Worm (Caenorhabditis elegans) whole organism, mixed stage, embryonic: Measurements from ENCODE around the gene T14B4.20.

Source experiments
- blmp-1 ChIP-seq: fragments of 150-350 bp; optimal IDR thresholded peaks from 2 replicates; lab custom pipeline; 2014; ENCODE audit warnings: missing biosample characterization, missing genetic modification characterization
- ces-1 ChIP-seq: fragments of 150-350 bp; optimal IDR thresholded peaks from 2 replicates; lab custom pipeline; 2014; ENCODE audit warnings: missing biosample characterization, missing genetic modification reagents, missing genetic modification characterization
- cnd-1 ChIP-seq: fragments of 200-800 bp; sonication (Bioruptor generic); optimal IDR thresholded peaks from 2 replicates; lab custom pipeline; 2018; ENCODE audit warnings: mild to moderate bottlenecking, missing genetic modification characterization, missing compliant biosample characterization
- elt-3 ChIP-seq: fragments of 150-350 bp; optimal IDR thresholded peaks from 2 replicates; lab custom pipeline; 2014; ENCODE audit warnings: missing biosample characterization, missing genetic modification characterization
- lin-13 ChIP-seq: fragments of 150-350 bp; optimal IDR thresholded peaks from 2 replicates; lab custom pipeline; 2014; ENCODE audit warnings: missing biosample characterization, missing genetic modification characterization
- lsy-2 ChIP-seq: fragments of 150-350 bp; optimal IDR thresholded peaks from 2 replicates; lab custom pipeline; 2014; ENCODE audit warnings: missing biosample characterization, missing genetic modification characterization
- nhr-12 ChIP-seq: fragments of 150-350 bp; optimal IDR thresholded peaks from 2 replicates; lab custom pipeline; 2014; ENCODE audit warnings: missing biosample characterization, missing genetic modification characterization
- nhr-76 ChIP-seq: sonication (generic microtip); optimal IDR thresholded peaks from 2 replicates; lab custom pipeline; 2017; ENCODE audit warnings: missing biosample characterization, missing genetic modification characterization
- snpc-4 ChIP-seq: fragments of 150-350 bp; optimal IDR thresholded peaks from 2 replicates; lab custom pipeline; 2014; ENCODE audit warnings: missing biosample characterization, missing genetic modification characterization
- tbx-8 ChIP-seq: fragments of 200-800 bp; sonication (Bioruptor generic); optimal IDR thresholded peaks from 2 replicates; lab custom pipeline; 2018; ENCODE audit warnings: mild to moderate bottlenecking, missing genetic modification characterization, moderate library complexity, missing compliant biosample characterization
- unc-39 ChIP-seq: fragments of 150-350 bp; optimal IDR thresholded peaks from 2 replicates; lab custom pipeline; 2014; ENCODE audit warnings: missing biosample characterization, missing genetic modification characterization
- unc-62 ChIP-seq: fragments of 150-350 bp; optimal IDR thresholded peaks from 2 replicates; lab custom pipeline; 2014; ENCODE audit warnings: missing biosample characterization, missing genetic modification reagents, missing genetic modification characterization

DNA sequence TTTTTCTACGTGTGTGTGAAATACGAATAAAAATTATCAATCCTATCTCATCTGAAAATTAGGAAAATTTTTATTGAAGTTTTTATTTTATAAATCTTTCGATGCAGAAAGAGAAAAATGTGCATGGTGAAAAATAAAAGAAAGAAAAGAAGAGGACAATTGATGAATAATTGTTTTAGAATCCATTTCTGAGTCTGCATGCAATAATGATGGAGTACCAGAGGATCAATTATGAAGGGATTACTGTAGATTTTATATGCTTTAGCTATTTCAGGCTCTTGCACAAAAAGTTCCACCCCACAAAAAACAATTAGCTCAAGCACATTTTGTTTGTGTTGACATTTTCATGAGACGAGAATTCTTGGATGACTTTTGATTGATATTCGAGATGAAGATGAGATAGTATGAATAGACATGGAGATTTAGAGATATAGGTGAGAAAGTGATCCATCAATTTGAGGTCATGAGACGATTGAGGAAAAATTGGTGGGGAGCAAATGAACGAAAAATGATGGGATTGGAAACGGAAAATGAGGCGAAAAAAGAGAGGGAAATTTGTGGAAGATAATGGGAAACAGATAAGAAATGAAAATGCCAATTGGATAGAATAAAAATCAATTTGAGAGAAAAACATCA lies 11.0 kb upstream of the T14B4.20 start, which contains the start of gene rpy-1:
- TF ChIP-seq snpc-4 (tag; lab: Kevin White, UChicago) (no peak), elt-3 (tag; lab: Kevin White, UChicago) (no peak), nhr-76 (tag; lab: Kevin White, UChicago) (no peak), lsy-2 (tag; lab: Kevin White, UChicago) (no peak), unc-39 (no peak), blmp-1 (tag; lab: Kevin White, UChicago) (no peak), ces-1 (GFP tag; lab: Kevin White, UChicago) (no peak), lin-13 (tag; lab: Kevin White, UChicago) (no peak), tbx-8 (no peak), nhr-12 (tag; lab: Kevin White, UChicago) (no peak), cnd-1 (tag; lab: Kevin White, UChicago) (no peak), unc-62 (GFP tag; lab: Kevin White, UChicago) (peak; percentile 85)
